Fruit fly (Drosophila melanogaster): ENCODE measurements around the gene CG14196.

The CG14196 gene

dm6 chrX:19261071-19261470 is 19.4 kb upstream of the CG14196 start, which contains the start of gene rictor:
rictor (minus strand) TSS chrX:19261240.
- TF ChIP-seq CG17801 (GFP tag; optimal IDR thresholded peaks at IDR 0.05; ENCODE audit: partially characterized antibody): no peak

- TF ChIP-seq CG17801 (GFP tag; optimal IDR thresholded peaks at IDR 0.05; ENCODE audit: partially characterized antibody): no peak
Measured at dm6 chrX:19260696-19260989, 19.0 kb upstream of the CG14196 start.

dm6 chrX:19259802-19260695 is 18.4 kb upstream of the CG14196 start:
- no peak for TF ChIP-seq CG17801 (GFP tag; optimal IDR thresholded peaks at IDR 0.05; ENCODE audit: partially characterized antibody)

dm6 chrX:19250151-19250550 is 8.5 kb upstream of the CG14196 start:
- TF ChIP-seq CG17801 (GFP tag; optimal IDR thresholded peaks at IDR 0.05; ENCODE audit: partially characterized antibody): no peak

DNA sequence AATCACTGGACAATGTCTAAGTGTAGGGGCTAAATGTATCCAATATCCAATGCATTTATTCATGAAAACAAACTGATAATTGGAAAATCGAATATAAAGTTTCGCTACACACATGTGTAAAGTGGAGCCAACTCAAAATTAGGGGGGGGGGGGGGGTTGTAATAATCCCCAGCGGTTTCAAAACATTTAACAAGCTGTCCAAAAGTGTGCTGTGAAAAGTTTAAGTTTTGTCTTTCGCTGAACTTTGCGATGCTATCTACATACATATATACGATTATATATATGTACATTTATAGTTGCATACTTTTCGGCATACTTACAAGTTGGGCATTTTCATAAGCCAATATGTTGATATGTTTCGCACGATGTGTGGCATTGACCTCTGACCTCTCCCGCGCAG is 7.7 kb upstream of the CG14196 start:
- no peak for TF ChIP-seq CG17801 (GFP tag; optimal IDR thresholded peaks at IDR 0.05; ENCODE audit: partially characterized antibody)

DNA sequence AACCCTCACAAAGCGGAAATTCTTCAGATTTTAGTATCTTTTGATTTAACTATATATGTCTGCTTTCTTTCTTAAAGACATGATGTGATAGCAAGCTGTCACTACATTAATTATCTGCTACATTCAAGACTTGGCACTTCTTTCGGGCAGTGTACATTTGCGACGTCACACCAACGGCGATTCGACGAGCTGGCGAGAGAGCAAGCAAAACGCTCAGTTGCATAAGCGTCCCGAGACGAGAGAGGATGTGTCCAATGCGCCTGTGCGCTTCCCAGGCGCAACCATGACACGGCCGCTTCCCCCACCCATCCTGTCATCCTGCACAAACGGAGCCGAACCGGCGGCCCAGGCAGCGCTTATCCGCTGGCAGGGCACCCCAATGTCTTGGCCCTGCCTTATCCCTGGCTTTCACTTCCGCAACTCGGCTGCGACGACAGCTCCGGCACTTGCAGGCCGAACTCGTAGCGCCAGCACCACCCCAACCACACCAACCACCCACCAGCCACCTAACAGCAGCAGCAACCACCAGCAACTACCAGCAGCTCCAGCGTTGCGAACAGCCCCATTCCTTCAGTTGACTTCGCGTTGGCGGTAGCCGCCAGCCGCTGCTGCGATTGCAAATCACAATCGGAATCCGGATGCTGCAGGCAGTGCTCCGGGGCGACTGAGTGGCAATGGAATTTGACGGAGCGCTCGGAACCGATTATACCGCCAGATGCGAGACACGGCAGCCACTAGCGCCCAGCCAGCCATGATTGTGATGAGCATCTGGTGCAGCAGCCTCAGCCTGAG is 7.0 kb upstream of the CG14196 start, which contains the start of gene Hs3st-B:
Gene Hs3st-B, plus strand, starts transcription at position 214 of the 792 bp plus-strand sequence.
- TF ChIP-seq CG17801 (GFP tag; optimal IDR thresholded peaks at IDR 0.05; ENCODE audit: partially characterized antibody): no peak

- no peak for TF ChIP-seq CG17801 (GFP tag; optimal IDR thresholded peaks at IDR 0.05; ENCODE audit: partially characterized antibody)
Measured at dm6 chrX:19247200-19248052, 5.8 kb upstream of the CG14196 start, which contains the start of gene CG7992. CG7992 (minus strand) TSS chrX:19247250.

- no peak for TF ChIP-seq CG17801 (GFP tag; optimal IDR thresholded peaks at IDR 0.05; ENCODE audit: partially characterized antibody)
Measured at dm6 chrX:19243379-19243834, 1.8 kb upstream of the CG14196 start, which contains the start of gene CG7889. CG7889 (plus strand) TSS chrX:19243631.

DNA sequence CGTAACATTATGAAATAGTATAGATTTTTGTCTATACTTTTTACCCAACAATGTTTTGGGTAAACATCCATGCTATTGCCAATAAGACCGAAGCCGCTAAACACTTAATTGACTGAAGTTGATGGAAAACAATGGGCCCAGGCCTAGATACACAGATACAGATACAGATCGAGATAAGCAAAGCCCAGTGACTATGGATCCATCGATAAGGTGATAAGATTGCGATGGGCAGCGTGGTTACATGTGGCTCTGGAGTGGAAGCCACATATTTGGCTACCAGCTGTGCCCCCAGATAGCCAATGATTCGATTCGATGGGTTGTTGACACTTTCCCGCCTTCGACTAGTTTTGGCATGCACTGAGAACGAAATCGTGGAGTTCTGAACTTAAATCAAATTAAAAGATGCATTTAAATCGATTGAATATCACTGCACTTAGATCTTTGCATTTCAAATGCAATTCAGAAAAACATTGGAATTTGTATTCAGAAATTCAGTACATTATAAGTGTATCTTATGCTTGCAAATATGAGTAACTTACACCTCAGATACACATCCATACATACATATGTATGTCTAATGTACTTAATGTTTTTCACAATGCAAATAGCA is 1.3 kb downstream of the CG14196 start:
- TF ChIP-seq CG17801 (GFP tag; optimal IDR thresholded peaks at IDR 0.05; ENCODE audit: partially characterized antibody): no peak

dm6 chrX:19239365-19239764 is 2.3 kb downstream of the CG14196 start:
- TF ChIP-seq CG17801 (GFP tag; optimal IDR thresholded peaks at IDR 0.05; ENCODE audit: partially characterized antibody): no peak

dm6 chrX:19238613-19239012 is 3.0 kb downstream of the CG14196 start:
- TF ChIP-seq CG17801 (GFP tag; optimal IDR thresholded peaks at IDR 0.05; ENCODE audit: partially characterized antibody): no peak

DNA sequence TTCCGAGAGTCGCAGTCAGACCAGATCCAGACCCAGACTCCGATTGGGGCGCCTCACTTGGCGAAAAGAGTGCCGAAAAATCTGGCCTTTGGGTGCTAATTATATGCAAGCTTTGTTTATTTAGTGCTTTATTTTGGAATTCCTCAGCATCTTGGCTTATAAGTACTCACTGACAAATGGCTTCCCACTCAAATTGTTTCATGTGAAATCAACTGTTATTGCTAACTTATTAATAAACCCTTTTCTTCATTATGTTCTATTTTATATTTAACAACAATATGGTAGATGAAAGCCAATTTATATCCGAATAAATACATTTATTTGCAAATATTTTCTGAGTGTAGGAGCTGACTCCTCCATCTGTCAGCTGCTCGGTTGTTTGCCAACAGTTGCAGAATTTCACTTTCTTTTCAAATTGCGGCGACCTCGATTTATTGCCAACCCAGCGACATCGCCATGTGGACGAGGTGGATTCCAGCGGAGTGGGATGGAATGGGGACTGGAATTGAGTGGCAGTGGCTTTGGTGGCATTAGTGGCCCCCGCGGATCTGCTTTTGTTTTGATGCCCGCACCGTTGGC is 11.7 kb downstream of the CG14196 start:
- TF ChIP-seq CG17801 (GFP tag; optimal IDR thresholded peaks at IDR 0.05; ENCODE audit: partially characterized antibody): no peak

DNA sequence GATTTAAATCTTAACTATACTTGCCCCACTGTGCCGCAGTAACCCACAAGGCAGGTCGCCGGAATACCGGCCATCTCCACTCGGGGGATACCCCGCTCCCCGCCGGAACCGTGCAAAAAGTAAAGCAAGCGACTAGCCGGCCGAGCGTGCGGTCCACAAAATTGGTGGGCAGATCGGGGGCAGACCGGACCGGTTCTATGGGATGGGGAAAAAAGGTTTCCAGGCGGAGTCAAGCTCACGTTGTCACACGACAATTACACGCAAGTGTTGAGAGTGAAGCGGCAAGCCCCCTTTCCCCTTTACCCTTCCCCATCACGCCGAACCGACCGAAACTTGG is 16.4 kb downstream of the CG14196 start:
- no peak for TF ChIP-seq CG17801 (GFP tag; optimal IDR thresholded peaks at IDR 0.05; ENCODE audit: partially characterized antibody)

DNA sequence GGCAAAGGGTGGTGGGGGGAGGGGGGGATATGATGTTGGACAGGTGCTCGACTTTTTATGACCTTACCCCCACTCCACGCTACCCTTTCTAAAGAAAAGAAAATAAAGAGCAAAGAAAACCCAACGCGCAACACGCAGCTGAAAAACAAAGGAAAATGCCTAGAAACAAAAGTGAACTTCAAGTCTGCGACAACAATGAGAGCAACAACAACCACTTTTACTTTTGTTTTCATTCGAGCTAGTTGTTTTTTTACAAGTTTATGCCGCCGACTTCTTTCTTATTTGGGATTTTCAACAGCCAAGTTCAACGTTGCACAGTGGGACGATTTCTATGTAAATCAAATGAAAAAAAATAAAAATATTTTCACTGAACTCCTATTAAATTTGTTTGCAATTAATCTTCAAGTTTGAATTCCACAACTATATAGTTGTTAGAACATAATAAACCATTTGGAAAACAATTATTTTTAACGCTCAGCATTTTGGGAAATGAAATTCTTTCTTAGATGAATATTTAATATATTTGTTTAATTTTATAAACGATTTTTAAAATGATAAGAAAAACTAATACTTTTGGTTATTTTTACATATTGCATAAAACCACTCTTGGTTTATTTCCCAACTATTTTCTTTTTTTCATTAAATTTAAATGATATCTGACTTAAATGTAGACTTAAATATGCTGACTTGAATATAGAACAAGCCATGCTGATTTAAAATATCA is 16.9 kb downstream of the CG14196 start:
- no peak for TF ChIP-seq CG17801 (GFP tag; optimal IDR thresholded peaks at IDR 0.05; ENCODE audit: partially characterized antibody)
